Fruit fly (Drosophila melanogaster) whole organism, larva: ENCODE data around the gene alpha-Est8.

Experiments
- noc ChIP-seq: fragments of 200-800 bp; sonication (Bioruptor generic); optimal IDR thresholded peaks from 3 replicates; lab custom pipeline; 2019; ENCODE audit warnings: missing biosample characterization, mild to moderate bottlenecking, missing genetic modification characterization, moderate library complexity

Gene alpha-Est8

dm6 chr3R:7475708-7476107, 39.8 kb downstream of the alpha-Est8 start:
- TF ChIP-seq noc, result no peak

- peak; percentile 44 for TF ChIP-seq noc
Measured at dm6 chr3R:7474616-7475120, 40.8 kb downstream of the alpha-Est8 start.

dm6 chr3R:7473767-7474254, 41.7 kb downstream of the alpha-Est8 start, which contains the start of gene CG1142:
Gene CG1142 (minus strand): TSS chr3R:7473781.
- peak; percentile 97 for TF ChIP-seq noc

- no peak for TF ChIP-seq noc
Measured at dm6 chr3R:7471894-7472293, 43.6 kb downstream of the alpha-Est8 start.
